Fruit fly (Drosophila melanogaster) S2 (cell line): ENCODE results near the gene CG11815.

Experiments used
- CG8478 ChIP-seq: fragments of >200 bp; optimal IDR thresholded peaks from 2 replicates; lab custom pipeline; 2018
- CTCF ChIP-seq, 2 experiments: fragments of >200 bp; optimal IDR thresholded peaks; 2 replicates each; lab custom pipeline; 2018

CG11815 gene

dm6 chr3L:1940843-1941418, 30.1 kb downstream of the CG11815 start, which contains the start of gene Mfap1:
Mfap1 (plus strand) TSS chr3L:1941068.
- TF ChIP-seq CG8478 (no peak), CTCF (optimal IDR thresholded peaks at IDR 0.05; lab: Kevin White, UChicago) (no peak)

- no peak for TF ChIP-seq CG8478
- TF ChIP-seq CTCF (optimal IDR thresholded peaks at IDR 0.05; lab: Kevin White, UChicago) = no peak
These were observed 31.0 kb downstream of the CG11815 start for dm6 chr3L:1939983-1940504.

- TF ChIP-seq CG8478 (no peak), CTCF (optimal IDR thresholded peaks at IDR 0.05; lab: Kevin White, UChicago) (no peak)
These were observed 32.2 kb downstream of the CG11815 start, which contains the start of the genes CG46523 and CG5687 for dm6 chr3L:1938767-1939166. CG46523 (minus strand) TSS chr3L:1939103. CG5687 (minus strand) TSS chr3L:1939103.

dm6 chr3L:1937469-1937868, 33.5 kb downstream of the CG11815 start:
- TF ChIP-seq CG8478 = no peak
- no peak for TF ChIP-seq CTCF (optimal IDR thresholded peaks at IDR 0.05; lab: Kevin White, UChicago)

- TF ChIP-seq CG8478 = no peak
- TF ChIP-seq CTCF (optimal IDR thresholded peaks at IDR 0.05; lab: Kevin White, UChicago) = no peak
These were observed 42.0 kb downstream of the CG11815 start for dm6 chr3L:1928959-1929358.

dm6 chr3L:1920943-1921342, 50.1 kb downstream of the CG11815 start, which contains the start of gene Dbx:
Dbx (plus strand) TSS chr3L:1921307.
- no peak for TF ChIP-seq CG8478
- no peak for TF ChIP-seq CTCF (optimal IDR thresholded peaks at IDR 0.05; lab: Kevin White, UChicago)
